Comparison of ENCODE assay signal across 2 worm cellular contexts in genomic region chrIV:6320267-6320977, ce11.
TF ChIP-seq lines count a peak whose summit lies in the region.

No protein-coding gene starts in this region.

TF ChIP-seq in whole organism, L4 larva, 104 proteins besides CTCF, POLR2A, EP300 and RAD21:
- peak; percentile 66 for TF ChIP-seq snpc-1.2 (GFP tag; IDR thresholded peaks at IDR 0.05; lab: Robert Waterston, UW)
- TF ChIP-seq ZK337.2 (GFP tag; IDR thresholded peaks at IDR 0.05; lab: Robert Waterston, UW) = 0 out of 2 replicates have a peak, but pooled peaks have one; percentile 3
- 0 out of 2 replicates have a peak, but pooled peaks have one; percentile 24 for TF ChIP-seq mdt-29 (GFP tag; IDR thresholded peaks at IDR 0.05; lab: Robert Waterston, UW)
- TF ChIP-seq lin-38 (GFP tag; IDR thresholded peaks at IDR 0.05; lab: Robert Waterston, UW) = peak; percentile 40
- TF ChIP-seq dmd-8 (GFP tag; IDR thresholded peaks at IDR 0.05; lab: Robert Waterston, UW) = 0 out of 2 replicates have a peak, but pooled peaks have one; percentile 17
- 0 out of 2 replicates have a peak, but pooled peaks have one; percentile 51 for TF ChIP-seq arid-1 (GFP tag; conservative IDR thresholded peaks at IDR 0.05; lab: Robert Waterston, UW)
- TF ChIP-seq T26A8.4 (GFP tag; IDR thresholded peaks at IDR 0.05; lab: Robert Waterston, UW) = 0 out of 2 replicates have a peak, but pooled peaks have one; percentile 34
- TF ChIP-seq php-3 (GFP tag; IDR thresholded peaks at IDR 0.05; lab: Robert Waterston, UW) = 0 out of 2 replicates have a peak, but pooled peaks have one; percentile 16

TF ChIP-seq in whole organism, young adult, 124 proteins besides CTCF, POLR2A, EP300 and RAD21:
- TF ChIP-seq snpc-4 (GFP tag; optimal IDR thresholded peaks at IDR 0.05; lab: Kevin White, UChicago) = peak; percentile 8
- peak in 3 of 4 experiments; percentile 47 to 93 (median 85) for TF ChIP-seq snpc-4 (tag; optimal IDR thresholded peaks at IDR 0.05; lab: Kevin White, UChicago)
- peak; percentile 41 for TF ChIP-seq snpc-1.1 (tag; optimal IDR thresholded peaks at IDR 0.05; lab: Kevin White, UChicago; ENCODE audit: insufficient read depth)
- TF ChIP-seq madf-6 (GFP tag; IDR thresholded peaks at IDR 0.05; lab: Robert Waterston, UW) = peak; percentile 51; the same call in 1 of the 2 replicates
- TF ChIP-seq hmg-1.2 (GFP tag; IDR thresholded peaks at IDR 0.05; lab: Robert Waterston, UW) = peak; percentile 50
- TF ChIP-seq ztf-6 (GFP tag; IDR thresholded peaks at IDR 0.05; lab: Robert Waterston, UW) = 0 out of 2 replicates have a peak, but pooled peaks have one; percentile 8
- TF ChIP-seq madf-8 (GFP tag; conservative IDR thresholded peaks at IDR 0.05; lab: Robert Waterston, UW) = 0 out of 2 replicates have a peak, but pooled peaks have one; percentile 2
